Worm (Caenorhabditis elegans): Measurements from ENCODE around the gene srh-239.

DNA sequence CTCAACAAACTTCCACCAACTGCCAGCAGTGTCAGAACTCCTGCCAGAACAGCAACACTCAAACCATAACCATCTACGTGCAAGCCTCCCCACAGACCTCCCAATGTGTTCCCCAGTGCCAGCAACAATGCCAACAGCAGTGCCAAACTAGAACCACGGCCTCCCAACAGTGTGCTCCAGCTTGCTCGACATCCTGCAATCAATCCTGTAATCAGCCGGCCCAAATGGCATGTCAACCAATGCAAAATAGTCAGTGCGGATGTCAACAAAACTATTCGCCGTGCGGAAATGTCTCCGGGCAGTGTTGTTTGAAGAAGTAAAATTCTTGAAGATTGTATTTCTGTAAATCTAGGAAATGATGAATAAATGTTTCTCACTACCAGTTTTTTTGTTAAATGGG lies 21.2 kb downstream of the srh-239 start:
- no peak for TF ChIP-seq Y56A3A.18 (GFP tag; IDR thresholded peaks at IDR 0.05)
- TF ChIP-seq K12H6.12 (tag; optimal IDR thresholded peaks at IDR 0.05) = no peak
- no peak for TF ChIP-seq ceh-79 (tag; optimal IDR thresholded peaks at IDR 0.05)
- no peak for TF ChIP-seq lsl-1 (GFP tag; optimal IDR thresholded peaks at IDR 0.05)
- no peak for TF ChIP-seq ets-4 (GFP tag; optimal IDR thresholded peaks at IDR 0.05)
- no peak for TF ChIP-seq F10E7.11 (tag; optimal IDR thresholded peaks at IDR 0.05)
- no peak for TF ChIP-seq efl-1 (GFP tag; optimal IDR thresholded peaks at IDR 0.05)
- no peak for TF ChIP-seq rpc-1 (optimal IDR thresholded peaks at IDR 0.05)
- TF ChIP-seq rpc-1 (tag; optimal IDR thresholded peaks at IDR 0.05) = no peak
- no peak for TF ChIP-seq hmg-1.2 (GFP tag; IDR thresholded peaks at IDR 0.05)
- no peak for TF ChIP-seq C06A6.2 (GFP tag; conservative IDR thresholded peaks at IDR 0.05)
- TF ChIP-seq snpc-4 (GFP tag; optimal IDR thresholded peaks at IDR 0.05) = no peak
- TF ChIP-seq snpc-4 (tag; optimal IDR thresholded peaks at IDR 0.05) = no peak
- TF ChIP-seq nhr-80 (tag; optimal IDR thresholded peaks at IDR 0.05) = no peak

Measured in whole organism, young adult.